Fruit fly (Drosophila melanogaster): Measurements from ENCODE around the gene CG15535.
A peak's percentile ranks its signal among the peaks of the same experiment; 100 is the strongest.

Gene CG15535

dm6 chr3R:30413795-30414194 lies 9.9 kb downstream of the CG15535 start (continued):
- TF ChIP-seq sim (GFP tag; IDR thresholded peaks at IDR 0.05) (no peak), Sry-δ (GFP tag; optimal IDR thresholded peaks at IDR 0.05) (no peak), CG17568 (GFP tag; optimal IDR thresholded peaks at IDR 0.05) (no peak), CG17612 (GFP tag; IDR thresholded peaks at IDR 0.05) (peak; percentile 39; the same call in 1 of the 2 replicates), Dip3 (GFP tag; optimal IDR thresholded peaks at IDR 0.05) (no peak), PHDP (tag; optimal IDR thresholded peaks at IDR 0.05) (peak; percentile 58), Sry-β (GFP tag; optimal IDR thresholded peaks at IDR 0.05) (no peak), Tbp (GFP tag; optimal IDR thresholded peaks at IDR 0.05) (no peak), hkb (optimal IDR thresholded peaks at IDR 0.05) (no peak), hkb (GFP tag; IDR thresholded peaks at IDR 0.05) (peak; percentile 74), Xrp1 (GFP tag; IDR thresholded peaks at IDR 0.05) (peak; percentile 78), Bgb (GFP tag; IDR thresholded peaks at IDR 0.05; ENCODE audit: partially characterized antibody) (no peak), CG15269 (tag; optimal IDR thresholded peaks at IDR 0.05) (peak; percentile 47), wor (GFP tag; IDR thresholded peaks at IDR 0.05) (peak; percentile 46), pros (GFP tag; optimal IDR thresholded peaks at IDR 0.05) (no peak), Nf-YB (GFP tag; optimal IDR thresholded peaks at IDR 0.05) (no peak), CG10979 (tag; optimal IDR thresholded peaks at IDR 0.05) (peak; percentile 73), CG13287 (GFP tag; IDR thresholded peaks at IDR 0.05; ENCODE audit: partially characterized antibody) (no peak), CG3726 (GFP tag; IDR thresholded peaks at IDR 0.05) (0 out of 3 replicates have a peak, but pooled peaks have one; percentile 20), nerfin-2 (GFP tag; IDR thresholded peaks at IDR 0.05; ENCODE audit: partially characterized antibody) (no peak), CG17802 (tag; optimal IDR thresholded peaks at IDR 0.05) (no peak), CG9727 (GFP tag; optimal IDR thresholded peaks at IDR 0.05) (peak; percentile 48), CG15601 (tag; optimal IDR thresholded peaks at IDR 0.05) (peak; percentile 22), Ada2b (GFP tag; IDR thresholded peaks at IDR 0.05) (peak; percentile 38; the same call in 1 of the 2 replicates), pnt (GFP tag; optimal IDR thresholded peaks at IDR 0.05) (peak; percentile 45), CG13296 (GFP tag; optimal IDR thresholded peaks at IDR 0.05) (no peak), Oaz (GFP tag; IDR thresholded peaks at IDR 0.05) (no peak), dan (GFP tag; IDR thresholded peaks at IDR 0.05) (no peak; the same call in 1 of the 2 replicates), CG2712 (tag; optimal IDR thresholded peaks at IDR 0.05) (peak; percentile 64), HmgZ (tag; optimal IDR thresholded peaks at IDR 0.05) (no peak), CG1233 (GFP tag; optimal IDR thresholded peaks at IDR 0.05) (peak; percentile 31), CG11247 (GFP tag; IDR thresholded peaks at IDR 0.05) (peak; percentile 28; the same call in 1 of the 2 replicates), vfl (GFP tag; optimal IDR thresholded peaks at IDR 0.05) (no peak), HLH4C (GFP tag; IDR thresholded peaks at IDR 0.05; ENCODE audit: partially characterized antibody) (no peak), CG10959 (GFP tag; IDR thresholded peaks at IDR 0.05) (peak; percentile 32; the same call in 1 of the 2 replicates), lbe (GFP tag; optimal IDR thresholded peaks at IDR 0.05) (no peak), MESR4 (GFP tag; optimal IDR thresholded peaks at IDR 0.05) (no peak), CG1602 (GFP tag; optimal IDR thresholded peaks at IDR 0.05) (no peak), kah (GFP tag; optimal IDR thresholded peaks at IDR 0.05) (peak; percentile 1), Pdp1 (GFP tag; optimal IDR thresholded peaks at IDR 0.05) (peak in 1 of 2 experiments; percentile 61), CG9932 (GFP tag; IDR thresholded peaks at IDR 0.05) (peak; percentile 36; the same call in 1 of the 2 replicates), tin (GFP tag; optimal IDR thresholded peaks at IDR 0.05) (peak; percentile 59), bowl (GFP tag; IDR thresholded peaks at IDR 0.05) (no peak; the same call in 1 of the 2 replicates), Drgx (GFP tag; IDR thresholded peaks at IDR 0.05) (peak; percentile 39; the same call in 1 of the 2 replicates), CG2202 (tag; optimal IDR thresholded peaks at IDR 0.05) (peak; percentile 31), az2 (GFP tag; optimal IDR thresholded peaks at IDR 0.05) (peak; percentile 55), Oli (tag; optimal IDR thresholded peaks at IDR 0.05) (peak; percentile 61), kay (GFP tag; optimal IDR thresholded peaks at IDR 0.05) (no peak), CG16813 (GFP tag; IDR thresholded peaks at IDR 0.05; ENCODE audit: partially characterized antibody) (no peak), caup (GFP tag; optimal IDR thresholded peaks at IDR 0.05; ENCODE audit: severe bottlenecking) (peak; percentile 25)

Data from whole organism, embryonic.